Worm (Caenorhabditis elegans) whole organism, L2 larva: Measurements from ENCODE around the gene srg-67.

Experiments
- ama-1 ChIP-seq: fragments of 150-350 bp; optimal IDR thresholded peaks from 2 replicates; lab custom pipeline; 2018; ENCODE audit warnings: inconsistent platforms
- fos-1 ChIP-seq: fragments of 150-350 bp; optimal IDR thresholded peaks from 2 replicates; lab custom pipeline; 2014; ENCODE audit warnings: missing biosample characterization, missing genetic modification characterization
- lin-13 ChIP-seq: fragments of 150-350 bp; optimal IDR thresholded peaks from 2 replicates; lab custom pipeline; 2014; ENCODE audit warnings: missing biosample characterization, missing genetic modification reagents, missing genetic modification characterization
- lsy-2 ChIP-seq, 2 experiments: fragments of 150-350 bp in 1 of 2; sonication (generic microtip) in 1 of 2; optimal IDR thresholded peaks; 2 replicates each; lab custom pipeline; 2014 to 2017; ENCODE audit warnings: missing biosample characterization in 2 of 2, missing genetic modification characterization in 2 of 2
- nhr-12 ChIP-seq: fragments of 150-350 bp; optimal IDR thresholded peaks from 2 replicates; lab custom pipeline; 2014; ENCODE audit warnings: missing biosample characterization, missing genetic modification characterization
- nhr-237 ChIP-seq: fragments of 150-350 bp; optimal IDR thresholded peaks from 2 replicates; lab custom pipeline; 2014; ENCODE audit warnings: missing biosample characterization, missing genetic modification characterization
- nhr-77 ChIP-seq: fragments of 150-350 bp; optimal IDR thresholded peaks from 2 replicates; lab custom pipeline; 2014; ENCODE audit warnings: missing biosample characterization, missing genetic modification characterization

ce11 chrV:5482315-5482714 lies 19.5 kb upstream of the srg-67 start, which contains the start of gene srg-66:
- TF ChIP-seq lsy-2 (tag; optimal IDR thresholded peaks at IDR 0.05; lab: Kevin White, UChicago) (no peak), nhr-77 (no peak), nhr-237 (no peak), nhr-12 (tag; lab: Kevin White, UChicago) (no peak), fos-1 (tag; lab: Kevin White, UChicago) (no peak), lin-13 (GFP tag; lab: Kevin White, UChicago) (no peak), ama-1 (lab: Kevin White, UChicago) (no peak)
